Worm (Caenorhabditis elegans): ENCODE results near the gene C07A4.2.

C07A4.2 gene

DNA sequence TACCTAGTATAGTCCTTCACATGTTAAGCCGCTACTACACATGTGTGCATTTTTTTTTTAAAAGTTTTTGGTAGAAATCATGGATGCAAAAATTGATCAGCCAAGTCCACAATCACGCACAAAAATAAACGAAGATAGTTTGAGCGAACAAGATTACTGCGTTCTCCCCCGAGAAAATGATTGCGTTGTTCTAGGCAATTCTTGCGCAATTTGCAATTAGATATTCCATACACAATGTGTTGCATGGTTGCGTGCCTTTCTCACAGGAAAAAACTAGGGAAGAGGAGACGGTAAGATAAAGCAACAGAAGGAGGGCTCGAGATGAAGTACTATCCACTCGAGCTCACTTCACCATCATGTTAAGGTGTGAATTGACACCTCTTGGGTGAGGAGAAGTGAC lies 34.0 kb downstream of the C07A4.2 start:
- TF ChIP-seq hnd-1 (tag; optimal IDR thresholded peaks at IDR 0.05) (no peak), scrt-1 (GFP tag; IDR thresholded peaks at IDR 0.05) (no peak), ceh-13 (GFP tag; optimal IDR thresholded peaks at IDR 0.05) (no peak), tra-4 (tag; optimal IDR thresholded peaks at IDR 0.05) (no peak), ama-1 (optimal IDR thresholded peaks at IDR 0.05) (no peak), hmbx-1 (tag; optimal IDR thresholded peaks at IDR 0.05) (no peak), F13C5.2 (tag; optimal IDR thresholded peaks at IDR 0.05) (no peak), flt-1 (GFP tag; IDR thresholded peaks at IDR 0.05) (no peak), B0310.2 (tag; optimal IDR thresholded peaks at IDR 0.05) (no peak), tbx-37 (GFP tag; conservative IDR thresholded peaks at IDR 0.05) (no peak), sea-1 (GFP tag; conservative IDR thresholded peaks at IDR 0.05) (no peak), aly-1 (tag; optimal IDR thresholded peaks at IDR 0.05) (no peak), tbx-11 (GFP tag; IDR thresholded peaks at IDR 0.05) (no peak)

- TF ChIP-seq hmbx-1 (tag; optimal IDR thresholded peaks at IDR 0.05) (no peak), ceh-36 (tag; optimal IDR thresholded peaks at IDR 0.05) (no peak), ets-7 (tag; optimal IDR thresholded peaks at IDR 0.05) (no peak), sea-1 (GFP tag; conservative IDR thresholded peaks at IDR 0.05) (no peak), pes-1 (GFP tag; IDR thresholded peaks at IDR 0.05) (no peak), aly-1 (tag; optimal IDR thresholded peaks at IDR 0.05) (no peak), hnd-1 (tag; optimal IDR thresholded peaks at IDR 0.05) (no peak), tra-4 (tag; optimal IDR thresholded peaks at IDR 0.05) (no peak), ceh-13 (GFP tag; optimal IDR thresholded peaks at IDR 0.05) (no peak)
Observed at ce11 chrX:10208481-10208880, 36.5 kb downstream of the C07A4.2 start.

- TF ChIP-seq flt-1 (GFP tag; IDR thresholded peaks at IDR 0.05): no peak
Observed at ce11 chrX:10212469-10212868, 40.5 kb downstream of the C07A4.2 start, which contains the start of gene F44A6.3. Gene F44A6.3, plus strand, starts transcription at chrX:10212769.

DNA sequence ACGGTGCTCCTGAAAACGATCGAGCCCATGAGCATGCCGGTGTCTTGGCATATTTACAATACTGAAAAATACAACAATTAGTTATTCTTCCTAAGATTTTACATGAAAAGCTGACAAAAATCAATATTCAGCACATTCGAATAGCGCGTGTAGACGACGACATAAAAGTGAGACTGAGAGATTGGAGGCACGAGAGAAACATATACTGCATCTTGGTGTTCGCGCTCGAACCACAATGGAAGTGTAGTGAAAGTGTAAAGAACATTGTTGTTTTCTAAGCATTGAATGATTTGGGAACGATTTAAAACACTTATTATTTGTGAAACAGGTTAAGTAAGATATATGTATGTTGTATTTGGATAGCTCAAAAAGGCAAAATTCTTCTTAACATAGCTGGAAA lies 43.4 kb downstream of the C07A4.2 start, which contains the start of gene F44A6.4:
Gene F44A6.4 (minus strand): TSS at position 67 of the 400 bp plus-strand sequence.
- TF ChIP-seq ceh-36 (tag; optimal IDR thresholded peaks at IDR 0.05) (no peak), flt-1 (GFP tag; IDR thresholded peaks at IDR 0.05) (no peak), tra-4 (tag; optimal IDR thresholded peaks at IDR 0.05) (no peak)

ce11 chrX:10216344-10216743 lies 44.3 kb downstream of the C07A4.2 start:
- TF ChIP-seq hmg-4 (GFP tag; optimal IDR thresholded peaks at IDR 0.05) (no peak), ceh-13 (GFP tag; optimal IDR thresholded peaks at IDR 0.05) (no peak), flt-1 (GFP tag; IDR thresholded peaks at IDR 0.05) (no peak), tbx-11 (GFP tag; IDR thresholded peaks at IDR 0.05) (no peak)

ce11 chrX:10216857-10217256 lies 44.9 kb downstream of the C07A4.2 start:
- no peak for TF ChIP-seq ama-1 (optimal IDR thresholded peaks at IDR 0.05)
- TF ChIP-seq scrt-1 (GFP tag; IDR thresholded peaks at IDR 0.05): no peak
- TF ChIP-seq hnd-1 (tag; optimal IDR thresholded peaks at IDR 0.05): no peak
- TF ChIP-seq ets-7 (tag; optimal IDR thresholded peaks at IDR 0.05): no peak
- TF ChIP-seq hmg-4 (GFP tag; optimal IDR thresholded peaks at IDR 0.05): no peak
- TF ChIP-seq hmbx-1 (tag; optimal IDR thresholded peaks at IDR 0.05): no peak
- TF ChIP-seq tbx-11 (GFP tag; IDR thresholded peaks at IDR 0.05): no peak
- TF ChIP-seq ceh-13 (GFP tag; optimal IDR thresholded peaks at IDR 0.05): no peak
- no peak for TF ChIP-seq aly-1 (tag; optimal IDR thresholded peaks at IDR 0.05)

DNA sequence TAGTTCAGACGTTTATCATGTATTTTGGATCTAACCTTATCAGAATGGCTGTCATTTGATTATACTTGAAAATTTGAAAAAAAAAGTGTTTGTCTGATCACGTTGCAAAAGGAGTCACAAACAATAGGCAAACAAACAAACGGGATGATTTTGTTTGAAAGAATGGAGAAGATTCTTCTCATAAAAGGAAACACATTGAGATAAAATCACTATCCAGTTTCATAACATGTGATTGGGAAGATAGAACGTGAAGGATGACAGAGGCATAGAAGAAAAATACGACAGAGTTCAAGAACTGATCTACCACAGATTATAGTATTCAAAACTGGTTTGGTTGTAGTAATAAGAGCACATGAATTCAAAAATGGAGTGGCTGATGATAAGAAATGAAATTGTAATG lies 46.8 kb downstream of the C07A4.2 start, which contains the start of gene F44A6.5:
Gene F44A6.5 (minus strand): TSS at position 151 of the 400 bp plus-strand sequence.
- no peak for TF ChIP-seq hnd-1 (tag; optimal IDR thresholded peaks at IDR 0.05)
- no peak for TF ChIP-seq tbx-37 (GFP tag; conservative IDR thresholded peaks at IDR 0.05)
- TF ChIP-seq tbx-11 (GFP tag; IDR thresholded peaks at IDR 0.05): no peak
- no peak for TF ChIP-seq F13C5.2 (tag; optimal IDR thresholded peaks at IDR 0.05)
- no peak for TF ChIP-seq tra-4 (tag; optimal IDR thresholded peaks at IDR 0.05)
- no peak for TF ChIP-seq hmbx-1 (tag; optimal IDR thresholded peaks at IDR 0.05)
- TF ChIP-seq ceh-36 (tag; optimal IDR thresholded peaks at IDR 0.05): no peak
- no peak for TF ChIP-seq scrt-1 (GFP tag; IDR thresholded peaks at IDR 0.05)
- no peak for TF ChIP-seq flt-1 (GFP tag; IDR thresholded peaks at IDR 0.05)
- TF ChIP-seq sea-1 (GFP tag; conservative IDR thresholded peaks at IDR 0.05): no peak
- no peak for TF ChIP-seq ama-1 (optimal IDR thresholded peaks at IDR 0.05)
- TF ChIP-seq ets-7 (tag; optimal IDR thresholded peaks at IDR 0.05): no peak
- no peak for TF ChIP-seq pes-1 (GFP tag; IDR thresholded peaks at IDR 0.05)
- TF ChIP-seq B0310.2 (tag; optimal IDR thresholded peaks at IDR 0.05): no peak
- no peak for TF ChIP-seq ceh-13 (GFP tag; optimal IDR thresholded peaks at IDR 0.05)
- no peak for TF ChIP-seq hmg-4 (GFP tag; optimal IDR thresholded peaks at IDR 0.05)
- no peak for TF ChIP-seq aly-1 (tag; optimal IDR thresholded peaks at IDR 0.05)

DNA sequence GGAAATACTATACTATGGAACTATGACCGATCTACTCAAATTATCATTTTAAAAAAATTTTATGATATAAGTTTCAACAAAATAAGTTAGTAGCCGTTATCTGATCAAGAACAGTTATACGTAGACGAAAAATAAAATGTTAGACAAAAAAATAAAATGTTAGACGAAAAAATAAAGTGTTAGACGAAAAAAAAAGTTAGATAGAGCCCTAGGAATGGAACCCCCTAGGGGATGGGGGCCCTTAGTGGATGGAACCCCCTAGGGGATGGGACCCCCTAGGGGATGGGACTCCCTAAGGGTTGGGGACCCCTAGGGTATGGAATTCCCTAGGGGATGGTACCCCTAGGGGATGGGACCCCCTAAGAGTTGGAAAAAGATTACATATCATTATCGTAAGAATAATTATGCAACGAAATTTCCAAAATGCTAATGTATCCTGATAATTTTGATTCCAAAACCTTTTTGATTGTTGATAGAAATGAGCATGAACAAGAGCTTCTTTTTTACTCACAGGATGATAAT lies 47.2 kb downstream of the C07A4.2 start:
- TF ChIP-seq tbx-11 (GFP tag; IDR thresholded peaks at IDR 0.05) (0 out of 2 replicates have a peak, but pooled peaks have one; percentile 43), sea-1 (GFP tag; conservative IDR thresholded peaks at IDR 0.05) (no peak)
